Fruit fly (Drosophila melanogaster) S2 (cell line): ENCODE results near the gene cv-d.

Experiments
- CG8478 ChIP-seq: fragments of >200 bp; optimal IDR thresholded peaks from 2 replicates; lab custom pipeline; 2018
- CTCF ChIP-seq, 2 experiments: fragments of >200 bp; optimal IDR thresholded peaks; 2 replicates each; lab custom pipeline; 2018

The cv-d gene

dm6 chr3R:15853347-15853746, at the start of gene cv-d:
cv-d (minus strand) TSS chr3R:15853581.
- TF ChIP-seq CG8478 (lab: Kevin White, UChicago) (no peak), CTCF (optimal IDR thresholded peaks at IDR 0.05; lab: Kevin White, UChicago) (no peak)

DNA sequence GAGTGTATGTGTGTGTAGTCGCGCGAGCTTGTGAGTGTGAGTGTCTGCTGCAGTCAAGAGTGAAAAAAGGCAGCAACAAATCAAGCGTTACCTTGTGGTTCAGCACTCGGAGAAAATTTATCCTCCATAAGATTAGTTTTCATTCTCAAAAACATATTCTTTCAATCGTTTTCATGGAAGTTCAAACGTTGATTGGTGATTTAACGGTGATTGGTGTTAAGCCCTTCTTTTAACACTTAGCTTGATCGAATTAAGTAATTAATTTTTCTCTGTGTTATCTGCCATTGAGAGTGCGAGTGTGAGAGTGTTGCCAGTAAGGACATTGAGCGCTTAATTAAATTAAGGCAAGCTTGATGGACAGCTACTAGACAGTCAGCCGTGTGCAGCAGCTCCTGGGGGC, 46.3 kb upstream of the cv-d start:
- no peak for TF ChIP-seq CTCF (optimal IDR thresholded peaks at IDR 0.05; lab: Kevin White, UChicago)
- no peak for TF ChIP-seq CG8478 (lab: Kevin White, UChicago)

- TF ChIP-seq CTCF (optimal IDR thresholded peaks at IDR 0.05; lab: Kevin White, UChicago), result no peak
- TF ChIP-seq CG8478 (lab: Kevin White, UChicago), result no peak
These were observed 44.9 kb upstream of the cv-d start for dm6 chr3R:15898302-15898701.

- TF ChIP-seq CTCF (optimal IDR thresholded peaks at IDR 0.05; lab: Kevin White, UChicago), result no peak
- TF ChIP-seq CG8478 (lab: Kevin White, UChicago), result no peak
These were observed 42.6 kb upstream of the cv-d start, which contains the start of gene CG14877 for dm6 chr3R:15895978-15896377. CG14877 (minus strand) TSS chr3R:15896078.

DNA sequence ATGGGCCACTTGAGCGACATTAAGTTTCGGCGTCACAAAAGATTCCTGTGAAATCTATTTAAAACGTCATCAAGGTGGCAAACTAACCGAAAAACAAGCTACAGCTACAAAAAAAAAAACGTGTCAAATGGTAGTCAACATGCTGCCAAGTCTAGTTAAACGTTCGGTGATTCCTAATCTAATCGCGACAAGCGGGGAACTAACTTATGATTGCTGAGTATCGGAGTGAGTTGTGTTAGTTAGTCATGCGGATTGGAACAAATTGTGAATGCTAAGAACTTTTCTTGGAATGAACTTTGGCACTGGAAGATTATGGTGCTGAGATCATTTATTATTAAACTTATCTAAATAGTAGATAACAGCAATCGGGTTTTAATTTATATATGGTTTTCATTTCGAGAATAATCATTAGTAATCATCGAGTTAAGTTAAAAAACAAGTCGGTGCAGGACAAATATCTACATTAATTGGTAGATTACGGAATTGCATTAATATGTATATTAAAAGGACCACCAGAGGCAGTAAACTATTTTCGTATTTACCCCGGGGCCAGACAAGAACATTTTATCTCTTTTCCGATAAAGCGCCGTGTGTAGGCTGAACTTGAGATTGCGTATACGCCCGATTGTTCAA, 37.9 kb upstream of the cv-d start:
- TF ChIP-seq CTCF (optimal IDR thresholded peaks at IDR 0.05; lab: Kevin White, UChicago), result no peak
- no peak for TF ChIP-seq CG8478 (lab: Kevin White, UChicago)

DNA sequence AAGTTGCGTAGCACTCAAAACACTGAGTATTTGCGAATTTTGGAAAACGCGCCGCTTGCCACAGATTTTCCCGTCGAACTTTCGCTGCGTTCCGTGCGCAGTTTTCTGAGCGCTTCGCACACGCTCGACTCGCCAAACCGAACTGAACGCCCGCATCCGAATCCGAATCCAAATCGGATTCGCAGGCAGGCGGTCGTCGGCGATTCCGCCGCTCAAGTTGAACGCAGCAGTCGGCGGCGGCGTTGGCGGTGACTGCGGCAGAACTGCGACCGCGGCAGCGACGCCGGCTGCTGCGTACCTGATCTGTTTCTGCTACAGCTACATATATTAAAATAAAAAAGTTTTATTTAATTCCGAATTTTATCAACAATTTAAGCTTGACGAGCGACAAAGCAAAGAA, 22.2 kb upstream of the cv-d start, which contains the start of gene CG31183:
Gene CG31183 (minus strand): TSS at position 329 of the 400 bp plus-strand sequence.
- TF ChIP-seq CTCF (optimal IDR thresholded peaks at IDR 0.05; lab: Kevin White, UChicago) (no peak), CG8478 (lab: Kevin White, UChicago) (no peak)

DNA sequence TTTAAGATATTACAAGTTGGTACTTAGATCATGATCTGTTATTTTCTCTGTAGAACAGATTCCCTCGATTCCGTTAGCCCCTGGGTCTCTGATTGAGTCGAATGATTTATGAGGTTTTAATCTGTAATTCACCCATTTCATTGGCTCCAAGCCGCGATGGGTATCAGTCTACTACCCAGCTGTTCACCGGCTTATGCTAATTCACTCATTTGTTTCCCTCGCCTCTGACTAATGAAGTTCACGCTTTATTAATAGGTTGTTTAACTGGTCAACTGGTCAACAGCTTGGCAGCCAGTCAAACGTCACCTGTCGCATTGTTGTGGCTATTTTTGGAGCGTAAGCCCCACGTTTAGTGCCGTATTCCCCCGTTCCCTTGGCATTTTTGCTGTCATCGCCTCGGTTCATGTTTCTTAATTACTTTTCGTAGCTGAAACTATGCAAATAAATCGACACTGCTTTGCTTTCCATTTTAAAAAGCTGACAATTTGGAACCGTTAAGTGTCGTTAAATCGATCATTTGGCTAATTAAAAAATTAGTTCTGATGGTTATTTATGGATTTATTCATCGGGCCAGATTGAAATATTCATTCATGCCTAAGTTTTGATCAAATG, 19.6 kb upstream of the cv-d start:
- TF ChIP-seq CG8478 (lab: Kevin White, UChicago) (no peak), CTCF (optimal IDR thresholded peaks at IDR 0.05; lab: Kevin White, UChicago) (no peak)

dm6 chr3R:15859896-15860295, 6.5 kb upstream of the cv-d start, which contains the start of gene CG9632:
CG9632 (plus strand) TSS chr3R:15860196.
- no peak for TF ChIP-seq CTCF (optimal IDR thresholded peaks at IDR 0.05; lab: Kevin White, UChicago)
- no peak for TF ChIP-seq CG8478 (lab: Kevin White, UChicago)

dm6 chr3R:15857189-15857767, 3.9 kb upstream of the cv-d start, which contains the start of gene Hmt-1:
Hmt-1 (minus strand) TSS chr3R:15857470.
- TF ChIP-seq CTCF (optimal IDR thresholded peaks at IDR 0.05; lab: Kevin White, UChicago) (no peak), CG8478 (lab: Kevin White, UChicago) (no peak)

DNA sequence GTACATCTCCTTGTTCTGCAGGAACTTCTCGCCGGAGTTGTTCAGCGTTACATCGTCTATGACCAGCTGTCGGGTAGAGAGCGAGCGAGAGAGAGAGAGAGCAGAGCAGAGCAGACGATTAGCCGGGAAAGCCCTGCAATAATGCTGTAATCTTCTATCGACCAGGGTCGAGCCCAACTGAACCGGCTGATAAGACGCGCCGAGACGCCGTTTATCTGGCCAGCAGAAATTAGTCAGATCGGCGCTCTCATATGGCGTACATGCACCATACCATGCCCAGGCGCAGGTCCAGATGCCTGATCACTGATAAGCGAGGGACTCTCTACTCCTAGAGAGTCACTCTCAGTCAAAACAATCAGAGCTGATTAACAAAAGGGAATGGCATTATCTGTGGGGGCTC, 1.5 kb downstream of the cv-d start:
- TF ChIP-seq CG8478 (lab: Kevin White, UChicago), result no peak
- TF ChIP-seq CTCF (optimal IDR thresholded peaks at IDR 0.05; lab: Kevin White, UChicago), result no peak

DNA sequence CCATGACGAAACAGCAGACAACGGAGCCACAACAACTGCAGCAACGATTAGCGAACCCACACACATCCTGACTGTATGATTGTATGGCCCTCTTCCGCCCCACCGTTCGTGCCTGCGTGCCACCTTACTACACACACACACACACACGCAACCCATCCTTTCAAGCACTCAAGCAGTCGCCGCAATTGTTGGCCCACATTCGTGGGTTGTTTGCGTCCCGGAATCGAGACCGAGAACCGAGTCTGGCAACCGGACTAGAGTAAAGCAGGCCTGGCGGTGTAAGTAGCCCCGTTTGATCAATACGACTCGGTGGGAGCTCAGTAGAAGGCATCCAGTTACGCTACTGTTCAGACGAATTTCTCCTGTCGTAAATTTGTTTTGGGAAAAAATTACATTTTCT, 7.1 kb downstream of the cv-d start, which contains the start of gene CG4546:
Gene CG4546 (plus strand): TSS at position 301 of the 400 bp plus-strand sequence.
- no peak for TF ChIP-seq CTCF (optimal IDR thresholded peaks at IDR 0.05; lab: Kevin White, UChicago)

DNA sequence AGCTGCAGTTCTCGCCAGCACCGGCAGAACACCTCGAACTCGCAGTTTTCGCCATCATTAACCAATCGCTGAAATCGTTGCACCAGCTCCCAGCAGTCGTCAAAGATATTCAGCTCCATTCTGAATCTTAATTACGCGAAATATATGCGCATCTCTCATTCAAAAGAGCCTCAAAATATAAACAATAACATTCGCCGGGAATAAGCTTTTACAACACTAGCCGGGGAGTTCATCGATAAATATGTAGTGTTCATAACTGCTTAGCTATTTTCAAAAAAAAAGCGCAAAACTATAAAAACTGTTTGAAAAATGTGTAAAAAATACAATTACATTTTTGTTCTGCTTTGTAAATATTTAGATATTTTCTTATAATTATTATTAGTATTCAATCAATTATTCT, 14.1 kb downstream of the cv-d start, which contains the start of gene Pbp45:
Gene Pbp45 (minus strand): TSS at position 222 of the 400 bp plus-strand sequence.
- no peak for TF ChIP-seq CTCF (optimal IDR thresholded peaks at IDR 0.05; lab: Kevin White, UChicago)
- TF ChIP-seq CG8478 (lab: Kevin White, UChicago), result no peak

DNA sequence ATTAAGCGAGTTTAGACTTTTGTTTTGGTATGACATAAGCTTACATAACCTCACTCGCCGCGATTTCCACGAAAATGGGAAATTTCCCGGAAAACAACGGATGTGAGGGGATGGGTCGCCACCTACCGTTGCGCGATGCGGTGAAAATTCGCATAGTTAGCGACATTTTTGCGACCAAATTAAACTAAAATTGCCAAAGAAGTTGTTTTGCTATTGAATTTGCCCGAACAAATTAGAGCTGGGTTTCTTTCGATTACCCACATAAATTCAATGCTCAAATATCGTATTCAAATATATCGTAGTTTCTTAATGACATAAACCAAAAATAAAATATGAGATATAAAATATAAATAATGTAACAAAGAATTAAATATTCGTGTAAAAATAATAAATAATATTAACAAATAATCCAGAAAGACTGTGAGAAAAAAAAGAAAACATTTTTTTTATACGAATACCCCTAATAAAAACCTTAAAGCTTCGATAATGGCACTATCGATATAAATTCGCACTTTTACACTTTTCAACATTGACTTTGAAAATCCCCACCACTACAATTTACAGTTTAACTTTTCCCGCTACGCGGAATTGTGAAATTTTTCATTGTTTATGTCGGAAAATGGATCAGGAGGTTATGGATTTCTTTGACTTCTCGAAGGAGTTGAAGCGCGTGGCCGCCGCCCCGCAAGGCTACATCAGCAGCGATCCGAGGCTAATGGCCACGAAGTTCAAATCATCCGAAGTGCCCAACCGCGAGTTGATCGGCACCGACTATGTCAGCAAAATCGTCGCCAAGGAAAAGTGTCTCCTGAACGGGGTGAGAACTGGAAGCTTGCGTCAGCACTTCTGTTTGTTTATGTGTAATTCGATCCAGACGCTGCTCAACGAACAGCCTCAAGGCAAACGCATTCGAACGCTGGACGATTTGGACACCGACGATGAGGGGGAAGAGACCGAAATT, 16.2 kb downstream of the cv-d start, which contains the start of the genes ND-23 and spn-E:
Gene ND-23 (minus strand): TSS at position 254 of the 961 bp plus-strand sequence.
Gene spn-E (plus strand): TSS at position 556 of the 961 bp plus-strand sequence.
- TF ChIP-seq CG8478 (lab: Kevin White, UChicago) (no peak), CTCF (optimal IDR thresholded peaks at IDR 0.05; lab: Kevin White, UChicago) (no peak)
